Fruit fly (Drosophila melanogaster) S2 (cell line): Measurements from ENCODE around the gene CG42633.

Experiments
- CG8478 ChIP-seq: fragments of >200 bp; optimal IDR thresholded peaks from 2 replicates; lab custom pipeline; 2018
- CTCF ChIP-seq, 2 experiments: fragments of >200 bp; optimal IDR thresholded peaks; 2 replicates each; lab custom pipeline; 2018

- TF ChIP-seq CTCF (optimal IDR thresholded peaks at IDR 0.05; lab: Kevin White, UChicago) (no peak), CG8478 (lab: Kevin White, UChicago) (no peak)
These were observed 6.8 kb downstream of the CG42633 start for dm6 chr3R:10775246-10775645.
